Worm (Caenorhabditis elegans) whole organism, mixed stage, embryonic: Measurements from ENCODE around the gene fbxa-99.
A peak's percentile ranks its signal among the peaks of the same experiment; 100 is the strongest.
"Not testable (repeated sequence)": the region's sequence is repeated elsewhere in the genome, so short reads cannot be mapped to it uniquely, and the experiment has no call there.

Experiments
- M03D4.4 ChIP-seq: sonication (generic microtip); optimal IDR thresholded peaks from 2 replicates; lab custom pipeline; 2017; ENCODE audit warnings: mild to moderate bottlenecking, missing genetic modification characterization, missing compliant biosample characterization
- bed-3 ChIP-seq: fragments of 200-800 bp; sonication (Bioruptor generic); optimal IDR thresholded peaks from 3 replicates; lab custom pipeline; 2018; ENCODE audit warnings: mild to moderate bottlenecking, missing genetic modification characterization, moderate library complexity, missing compliant biosample characterization
- blmp-1 ChIP-seq: fragments of 150-350 bp; optimal IDR thresholded peaks from 2 replicates; lab custom pipeline; 2014; ENCODE audit warnings: missing biosample characterization, missing genetic modification characterization
- ceh-39 ChIP-seq: fragments of 150-350 bp; optimal IDR thresholded peaks from 2 replicates; lab custom pipeline; 2014; ENCODE audit warnings: missing biosample characterization, missing genetic modification characterization
- ceh-43 ChIP-seq: fragments of 200-800 bp; sonication (Bioruptor generic); optimal IDR thresholded peaks from 2 replicates; lab custom pipeline; 2018; ENCODE audit warnings: mild to moderate bottlenecking, missing genetic modification characterization, moderate library complexity, missing compliant biosample characterization
- ceh-83 ChIP-seq: fragments of 200-800 bp; sonication (Bioruptor generic); optimal IDR thresholded peaks from 2 replicates; lab custom pipeline; 2018; ENCODE audit warnings: mild to moderate bottlenecking, missing genetic modification characterization, missing compliant biosample characterization
- ces-1 ChIP-seq: fragments of 150-350 bp; optimal IDR thresholded peaks from 2 replicates; lab custom pipeline; 2014; ENCODE audit warnings: missing biosample characterization, missing genetic modification reagents, missing genetic modification characterization
- cnd-1 ChIP-seq: fragments of 200-800 bp; sonication (Bioruptor generic); optimal IDR thresholded peaks from 2 replicates; lab custom pipeline; 2018; ENCODE audit warnings: mild to moderate bottlenecking, missing genetic modification characterization, missing compliant biosample characterization
- drap-1 ChIP-seq: fragments of 200-800 bp; sonication (Bioruptor generic); optimal IDR thresholded peaks from 3 replicates; lab custom pipeline; 2018; ENCODE audit warnings: mild to moderate bottlenecking, missing genetic modification characterization, missing compliant biosample characterization
- elt-1 ChIP-seq: sonication (generic microtip); optimal IDR thresholded peaks from 2 replicates; lab custom pipeline; 2017; ENCODE audit warnings: missing genetic modification characterization, mild to moderate bottlenecking, missing compliant biosample characterization, antibody characterized with exemption, moderate library complexity, borderline replicate concordance; ENCODE audit not compliant: insufficient read depth
- flh-1 ChIP-seq: fragments of 200-800 bp; sonication (Bioruptor generic); optimal IDR thresholded peaks from 2 replicates; lab custom pipeline; 2018; ENCODE audit warnings: mild to moderate bottlenecking, missing genetic modification characterization, moderate library complexity, missing compliant biosample characterization
- ham-2 ChIP-seq: fragments of 200-800 bp; sonication (Bioruptor generic); optimal IDR thresholded peaks from 2 replicates; lab custom pipeline; 2018; ENCODE audit warnings: mild to moderate bottlenecking, missing genetic modification characterization, missing compliant biosample characterization
- hlh-1 ChIP-seq: fragments of 150-350 bp; optimal IDR thresholded peaks from 2 replicates; lab custom pipeline; 2014; ENCODE audit warnings: missing biosample characterization, missing genetic modification reagents, missing genetic modification characterization
- lin-13 ChIP-seq: fragments of 150-350 bp; optimal IDR thresholded peaks from 2 replicates; lab custom pipeline; 2014; ENCODE audit warnings: missing biosample characterization, missing genetic modification characterization
- lin-32 ChIP-seq: fragments of 200-800 bp; sonication (Bioruptor generic); optimal IDR thresholded peaks from 2 replicates; lab custom pipeline; 2018; ENCODE audit warnings: mild to moderate bottlenecking, missing genetic modification characterization, missing compliant biosample characterization
- mab-5 ChIP-seq: fragments of 150-350 bp; optimal IDR thresholded peaks from 2 replicates; lab custom pipeline; 2014; ENCODE audit warnings: missing biosample characterization, missing genetic modification characterization
- mep-1 ChIP-seq: fragments of 150-350 bp; optimal IDR thresholded peaks from 2 replicates; lab custom pipeline; 2017; ENCODE audit warnings: missing biosample characterization, missing genetic modification reagents, missing genetic modification characterization, inconsistent platforms
- nhr-12 ChIP-seq: fragments of 150-350 bp; optimal IDR thresholded peaks from 2 replicates; lab custom pipeline; 2014; ENCODE audit warnings: missing biosample characterization, missing genetic modification characterization
- nhr-237 ChIP-seq: fragments of 150-350 bp; optimal IDR thresholded peaks from 2 replicates; lab custom pipeline; 2014; ENCODE audit warnings: missing biosample characterization, missing genetic modification characterization
- nhr-28 ChIP-seq: fragments of 150-350 bp; optimal IDR thresholded peaks from 2 replicates; lab custom pipeline; 2014; ENCODE audit warnings: missing biosample characterization, missing genetic modification characterization
- nhr-76 ChIP-seq: sonication (generic microtip); optimal IDR thresholded peaks from 2 replicates; lab custom pipeline; 2017; ENCODE audit warnings: missing biosample characterization, missing genetic modification characterization
- pha-4 ChIP-seq: fragments of 150-350 bp; optimal IDR thresholded peaks from 2 replicates; lab custom pipeline; 2018; ENCODE audit warnings: missing biosample characterization, missing genetic modification reagents, missing genetic modification characterization
- sem-2 ChIP-seq: fragments of 200-800 bp; sonication (Bioruptor generic); optimal IDR thresholded peaks from 2 replicates; lab custom pipeline; 2018; ENCODE audit warnings: mild to moderate bottlenecking, missing genetic modification characterization, missing compliant biosample characterization
- snpc-4 ChIP-seq: fragments of 150-350 bp; optimal IDR thresholded peaks from 2 replicates; lab custom pipeline; 2014; ENCODE audit warnings: missing biosample characterization, missing genetic modification characterization
- sptf-1 ChIP-seq: sonication (generic microtip); optimal IDR thresholded peaks from 2 replicates; lab custom pipeline; 2017; ENCODE audit warnings: mild to moderate bottlenecking, missing genetic modification characterization, moderate library complexity, missing compliant biosample characterization
- tbx-8 ChIP-seq: fragments of 200-800 bp; sonication (Bioruptor generic); optimal IDR thresholded peaks from 2 replicates; lab custom pipeline; 2018; ENCODE audit warnings: mild to moderate bottlenecking, missing genetic modification characterization, moderate library complexity, missing compliant biosample characterization
- unc-120 ChIP-seq: sonication (generic microtip); optimal IDR thresholded peaks from 2 replicates; lab custom pipeline; 2017; ENCODE audit warnings: missing genetic modification characterization, missing compliant biosample characterization; ENCODE audit not compliant: poor library complexity, severe bottlenecking
- unc-39 ChIP-seq: fragments of 150-350 bp; optimal IDR thresholded peaks from 2 replicates; lab custom pipeline; 2014; ENCODE audit warnings: missing biosample characterization, missing genetic modification characterization
- unc-62 ChIP-seq: fragments of 150-350 bp; optimal IDR thresholded peaks from 2 replicates; lab custom pipeline; 2014; ENCODE audit warnings: missing biosample characterization, missing genetic modification reagents, missing genetic modification characterization
- zip-8 ChIP-seq: fragments of 150-350 bp; optimal IDR thresholded peaks from 2 replicates; lab custom pipeline; 2014; ENCODE audit warnings: missing biosample characterization, missing genetic modification characterization
- ztf-11 ChIP-seq: fragments of 150-350 bp; optimal IDR thresholded peaks from 2 replicates; lab custom pipeline; 2014; ENCODE audit warnings: missing biosample characterization, missing genetic modification characterization

Gene fbxa-99

ce11 chrV:16000433-16000832, 17.8 kb upstream of the fbxa-99 start, which contains the start of gene nhr-50:
Gene nhr-50, minus strand, starts transcription at chrV:16000631.
- no peak for TF ChIP-seq tbx-8 (GFP tag; lab: Kevin White, UChicago)
- peak; percentile 36 for TF ChIP-seq pha-4 (tag; lab: Kevin White, UChicago)

DNA sequence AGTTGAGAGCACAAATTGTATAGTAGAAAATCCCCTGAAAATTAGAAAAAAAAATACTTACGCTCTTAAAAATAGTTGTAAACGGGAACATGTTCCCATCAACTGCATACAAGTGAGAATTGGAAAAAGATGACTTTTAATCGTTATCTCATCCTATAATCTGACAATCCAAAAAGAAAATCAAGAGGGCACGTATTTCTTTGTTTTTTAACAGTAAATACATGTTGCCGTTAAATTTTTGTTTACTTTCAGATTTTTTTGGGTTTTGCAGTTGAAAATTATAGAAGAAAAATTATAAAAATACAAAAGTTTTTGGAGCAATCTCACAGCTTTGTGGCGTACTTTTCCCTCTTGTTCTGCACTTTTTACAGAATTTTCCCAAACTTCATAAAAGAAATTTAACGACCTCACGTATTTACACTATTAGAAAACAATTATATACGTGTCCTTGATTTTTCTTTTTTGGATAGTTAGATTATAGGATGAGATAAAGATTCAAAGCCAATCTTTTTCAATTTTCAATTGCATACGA, 14.1 kb upstream of the fbxa-99 start, which contains the start of the genes C06C6.9 and C06C6.8:
TSS of gene C06C6.9 (minus strand) at position 101 of the 532 bp plus-strand sequence.
TSS of gene C06C6.8 (plus strand) at position 482 of the 532 bp plus-strand sequence.
- TF ChIP-seq elt-1 (no peak), drap-1 (GFP tag; lab: Kevin White, UChicago) (no peak), ceh-39 (no peak), bed-3 (GFP tag; lab: Kevin White, UChicago) (no peak), unc-62 (no peak), nhr-12 (no peak)

- not testable (repeated sequence) for TF ChIP-seq bed-3 (GFP tag; lab: Kevin White, UChicago); ceh-83 (GFP tag; lab: Kevin White, UChicago); zip-8 (tag; lab: Kevin White, UChicago)
Measured at ce11 chrV:15991850-15992249, 9.2 kb upstream of the fbxa-99 start, which contains the start of gene C06C6.7. Gene C06C6.7, plus strand, starts transcription at chrV:15992150.

DNA sequence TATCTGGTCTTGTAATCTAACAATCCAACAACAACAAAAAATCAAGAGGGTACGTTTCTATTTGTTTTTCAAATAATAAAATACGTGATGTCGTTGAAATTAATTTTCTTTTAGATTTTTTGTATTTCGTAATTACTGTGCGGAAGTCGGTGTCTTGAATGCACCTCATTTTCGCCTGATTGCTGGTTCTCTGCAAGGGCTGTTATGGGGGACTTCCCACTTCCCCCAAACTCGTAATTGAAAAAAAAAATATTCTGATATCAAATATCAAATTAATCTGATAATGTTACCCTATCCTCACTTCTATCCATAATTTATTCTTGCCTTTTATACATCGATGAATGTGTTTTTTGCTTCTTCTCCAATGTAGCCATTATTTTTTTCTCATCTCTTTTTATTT, 5.4 kb upstream of the fbxa-99 start, which contains the start of gene F36G9.15:
TSS of gene F36G9.15 (minus strand) at position 101 of the 400 bp plus-strand sequence.
- TF ChIP-seq pha-4 (tag; lab: Kevin White, UChicago) (no peak), snpc-4 (tag; lab: Kevin White, UChicago) (no peak), ceh-43 (GFP tag; lab: Kevin White, UChicago) (no peak), sem-2 (no peak), flh-1 (no peak), bed-3 (GFP tag; lab: Kevin White, UChicago) (no peak), elt-1 (no peak), hlh-1 (tag; lab: Kevin White, UChicago) (no peak), mab-5 (tag; lab: Kevin White, UChicago) (no peak), sptf-1 (no peak)

ce11 chrV:15978232-15978764, 4.4 kb downstream of the fbxa-99 start, which contains the start of gene oac-20:
Gene oac-20, plus strand, starts transcription at chrV:15978714.
- TF ChIP-seq ham-2, result no peak
- no peak for TF ChIP-seq bed-3 (GFP tag; lab: Kevin White, UChicago)
- no peak for TF ChIP-seq lin-13 (tag; lab: Kevin White, UChicago)
- no peak for TF ChIP-seq drap-1 (GFP tag; lab: Kevin White, UChicago)
- no peak for TF ChIP-seq mab-5 (tag; lab: Kevin White, UChicago)
- TF ChIP-seq blmp-1 (tag; lab: Kevin White, UChicago), result no peak
- TF ChIP-seq nhr-76 (tag; lab: Kevin White, UChicago), result no peak
- no peak for TF ChIP-seq unc-120 (tag; lab: Kevin White, UChicago)
- no peak for TF ChIP-seq flh-1
- no peak for TF ChIP-seq unc-39
- no peak for TF ChIP-seq ceh-83 (GFP tag; lab: Kevin White, UChicago)

DNA sequence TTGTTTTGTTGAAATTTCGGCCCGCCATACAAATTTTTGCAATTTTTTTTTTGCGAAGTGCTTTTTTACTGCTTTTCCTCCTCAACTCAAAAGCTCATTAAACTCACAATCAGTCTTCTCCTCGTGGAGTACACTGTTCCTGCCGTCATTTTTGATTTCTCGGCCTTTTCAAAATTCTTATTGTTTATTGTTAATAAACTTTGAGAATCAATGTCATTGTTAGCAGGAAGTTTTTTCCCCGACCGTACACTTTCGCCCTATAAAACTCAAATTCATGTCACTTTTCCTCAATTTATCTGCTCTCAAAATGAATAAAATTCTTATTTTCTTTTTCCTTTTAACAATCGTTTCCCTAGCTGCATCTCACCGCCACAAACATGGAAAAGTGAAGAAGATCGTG, 6.8 kb downstream of the fbxa-99 start, which contains the start of gene clec-232:
TSS of gene clec-232 (plus strand) at position 301 of the 400 bp plus-strand sequence.
- no peak for TF ChIP-seq lin-32 (GFP tag; lab: Kevin White, UChicago)
- no peak for TF ChIP-seq cnd-1 (tag; lab: Kevin White, UChicago)
- no peak for TF ChIP-seq drap-1 (GFP tag; lab: Kevin White, UChicago)
- TF ChIP-seq ces-1 (GFP tag; lab: Kevin White, UChicago), result no peak
- TF ChIP-seq ztf-11 (tag; lab: Kevin White, UChicago), result no peak
- TF ChIP-seq elt-1, result no peak
- no peak for TF ChIP-seq mep-1 (tag; lab: Kevin White, UChicago)
- TF ChIP-seq ceh-43 (GFP tag; lab: Kevin White, UChicago), result no peak
- TF ChIP-seq unc-39, result no peak
- no peak for TF ChIP-seq nhr-28 (tag; lab: Kevin White, UChicago)
- no peak for TF ChIP-seq M03D4.4 (tag; lab: Kevin White, UChicago)
- no peak for TF ChIP-seq blmp-1 (tag; lab: Kevin White, UChicago)
- no peak for TF ChIP-seq ceh-39
- no peak for TF ChIP-seq nhr-237 (tag; lab: Kevin White, UChicago)
- TF ChIP-seq zip-8 (tag; lab: Kevin White, UChicago), result no peak
- TF ChIP-seq unc-62, result no peak
- TF ChIP-seq, all 35 proteins: peak for 0
